Worm (Caenorhabditis elegans) whole organism, L4 larva: Measurements from ENCODE around the gene F54F2.7.
A peak's percentile ranks its signal among the peaks of the same experiment; 100 is the strongest.

Experiments used
- D1046.2 ChIP-seq: fragments of 200-800 bp; sonication (Bioruptor generic); IDR thresholded peaks from 2 replicates; pipeline ENCODE4 v1.3.6; 2022; ENCODE audit warnings: missing genetic modification characterization, missing compliant biosample characterization
- T26A8.4 ChIP-seq: fragments of 200-800 bp; sonication (Bioruptor generic); IDR thresholded peaks from 2 replicates; pipeline ENCODE4 v1.3.6; 2022; ENCODE audit warnings: missing genetic modification characterization, missing compliant biosample characterization
- Y105C5A.15 ChIP-seq: fragments of 200-800 bp; sonication (Bioruptor generic); IDR thresholded peaks from 2 replicates; pipeline ENCODE4 v1.3.6; 2022; ENCODE audit warnings: missing genetic modification characterization, missing compliant biosample characterization
- ZK546.5 ChIP-seq, 2 experiments: sonication (generic microtip); optimal IDR thresholded peaks; 2 replicates each; lab custom pipeline; 2017; ENCODE audit warnings: missing biosample characterization in 2 of 2, missing genetic modification characterization in 2 of 2
- aha-1 ChIP-seq: fragments of 150-350 bp; peaks from one replicate; lab custom pipeline; 2014; ENCODE audit warnings: missing biosample characterization, missing genetic modification characterization
- aly-2 ChIP-seq: sonication (generic microtip); optimal IDR thresholded peaks from 2 replicates; lab custom pipeline; 2018; ENCODE audit warnings: missing biosample characterization, missing genetic modification characterization
- ama-1 ChIP-seq: fragments of 150-350 bp; optimal IDR thresholded peaks from 2 replicates; lab custom pipeline; 2014; ENCODE audit warnings: inconsistent platforms, mixed read lengths
- arid-1 ChIP-seq: fragments of 200-800 bp; sonication (Bioruptor generic); conservative IDR thresholded peaks from 2 replicates; pipeline ENCODE4 v1.3.6; 2022; ENCODE audit warnings: missing genetic modification reagents, missing genetic modification characterization, missing compliant biosample characterization
- attf-4 ChIP-seq: sonication (generic microtip); optimal IDR thresholded peaks from 3 replicates; lab custom pipeline; 2017; ENCODE audit warnings: missing biosample characterization, missing genetic modification characterization
- ceh-28 ChIP-seq: fragments of 150-350 bp; optimal IDR thresholded peaks from 2 replicates; lab custom pipeline; 2014; ENCODE audit warnings: missing biosample characterization, missing genetic modification reagents, missing genetic modification characterization
- ceh-44 ChIP-seq: fragments of 200-800 bp; sonication (Bioruptor generic); IDR thresholded peaks from 2 replicates; pipeline ENCODE4 v1.3.6; 2022; ENCODE audit warnings: missing genetic modification reagents, missing genetic modification characterization, missing compliant biosample characterization
- ceh-82 ChIP-seq: sonication (generic microtip); optimal IDR thresholded peaks from 2 replicates; lab custom pipeline; 2017; ENCODE audit warnings: missing biosample characterization, missing genetic modification characterization
- ces-1 ChIP-seq: fragments of 150-350 bp; sonication (generic microtip); optimal IDR thresholded peaks from 4 replicates; lab custom pipeline; 2014; ENCODE audit warnings: missing biosample characterization, missing genetic modification reagents, missing genetic modification characterization
- ctbp-1 ChIP-seq: fragments of 200-800 bp; sonication (Bioruptor generic); IDR thresholded peaks from 2 replicates; pipeline ENCODE4 v1.3.6; 2022; ENCODE audit warnings: missing genetic modification reagents, missing genetic modification characterization, missing compliant biosample characterization
- dmd-6 ChIP-seq: fragments of 200-800 bp; sonication (Bioruptor generic); IDR thresholded peaks from 2 replicates; pipeline ENCODE4 v1.3.6; 2022; ENCODE audit warnings: missing genetic modification reagents, missing genetic modification characterization, missing compliant biosample characterization
- dve-1 ChIP-seq: sonication (generic microtip); optimal IDR thresholded peaks from 2 replicates; lab custom pipeline; 2017; ENCODE audit warnings: antibody characterized with exemption, mild to moderate bottlenecking, missing genetic modification characterization, missing compliant biosample characterization; ENCODE audit not compliant: insufficient read depth
- egl-43 ChIP-seq: fragments of 200-800 bp; sonication (Bioruptor generic); IDR thresholded peaks from 2 replicates; pipeline ENCODE4 v1.3.6; 2022; ENCODE audit warnings: missing genetic modification reagents, missing genetic modification characterization, missing compliant biosample characterization
- fkh-10 ChIP-seq: fragments of 150-350 bp; optimal IDR thresholded peaks from 2 replicates; lab custom pipeline; 2014; ENCODE audit warnings: missing biosample characterization, missing genetic modification reagents, missing genetic modification characterization
- hlh-11 ChIP-seq: fragments of 200-800 bp; sonication (Bioruptor generic); optimal IDR thresholded peaks from 2 replicates; lab custom pipeline; 2018; ENCODE audit warnings: mild to moderate bottlenecking, missing genetic modification characterization, missing compliant biosample characterization
- hlh-30 ChIP-seq: sonication (generic microtip); optimal IDR thresholded peaks from 2 replicates; lab custom pipeline; 2017; ENCODE audit warnings: antibody characterized with exemption, mild to moderate bottlenecking, missing genetic modification characterization, missing compliant biosample characterization; ENCODE audit not compliant: insufficient read depth
- hmg-1.1 ChIP-seq: fragments of 200-800 bp; sonication (Bioruptor generic); IDR thresholded peaks from 2 replicates; pipeline ENCODE4 v1.3.6; 2022; ENCODE audit warnings: missing genetic modification reagents, missing genetic modification characterization, missing compliant biosample characterization
- lim-7 ChIP-seq: fragments of 200-800 bp; sonication (Bioruptor generic); IDR thresholded peaks from 2 replicates; pipeline ENCODE4 v1.3.6; 2022; ENCODE audit warnings: missing genetic modification characterization, missing compliant biosample characterization
- lin-1 ChIP-seq: fragments of 200-800 bp; sonication (Bioruptor generic); IDR thresholded peaks from 2 replicates; pipeline ENCODE4 v1.3.6; 2022; ENCODE audit warnings: missing genetic modification reagents, missing genetic modification characterization, missing compliant biosample characterization
- lin-13 ChIP-seq: fragments of 150-350 bp; optimal IDR thresholded peaks from 2 replicates; lab custom pipeline; 2014; ENCODE audit warnings: missing biosample characterization, missing genetic modification reagents, missing genetic modification characterization
- lin-38 ChIP-seq: fragments of 200-800 bp; sonication (Bioruptor generic); IDR thresholded peaks from 2 replicates; pipeline ENCODE4 v1.3.6; 2022; ENCODE audit warnings: missing genetic modification reagents, missing genetic modification characterization, missing compliant biosample characterization
- lin-39 ChIP-seq: fragments of 150-350 bp; optimal IDR thresholded peaks from 2 replicates; lab custom pipeline; 2014; ENCODE audit warnings: missing biosample characterization, missing genetic modification reagents, missing genetic modification characterization
- madf-5 ChIP-seq, 2 experiments: fragments of 200-800 bp; sonication (Bioruptor generic); IDR thresholded peaks; 2 replicates each; pipeline ENCODE4 v1.3.6; 2022; ENCODE audit warnings: missing compliant biosample characterization in 2 of 2, missing genetic modification characterization in 2 of 2
- mdl-1 ChIP-seq, 2 experiments: fragments of 150-350 bp in 1 of 2; sonication (generic microtip) in 1 of 2; optimal IDR thresholded peaks; 2 replicates each; lab custom pipeline; 2014 to 2017; ENCODE audit warnings: missing biosample characterization in 2 of 2, missing genetic modification characterization in 2 of 2
- mep-1 ChIP-seq: fragments of 150-350 bp; sonication (generic microtip); optimal IDR thresholded peaks from 3 replicates; lab custom pipeline; 2014; ENCODE audit warnings: missing biosample characterization, missing genetic modification characterization
- mes-2 ChIP-seq: sonication (generic microtip); optimal IDR thresholded peaks from 2 replicates; lab custom pipeline; 2016; ENCODE audit warnings: missing genotype, mild to moderate bottlenecking, missing genetic modification characterization, missing compliant biosample characterization; ENCODE audit not compliant: poor library complexity, severe bottlenecking
- nhr-237 ChIP-seq: sonication (generic microtip); optimal IDR thresholded peaks from 2 replicates; lab custom pipeline; 2017; ENCODE audit warnings: missing biosample characterization, missing genetic modification characterization
- nhr-41 ChIP-seq: fragments of 200-800 bp; sonication (Bioruptor generic); IDR thresholded peaks from 2 replicates; pipeline ENCODE4 v1.3.6; 2022; ENCODE audit warnings: missing genetic modification reagents, missing genetic modification characterization, missing compliant biosample characterization
- nhr-42 ChIP-seq: fragments of 200-800 bp; sonication (Bioruptor generic); IDR thresholded peaks from 2 replicates; pipeline ENCODE4 v1.3.6; 2022; ENCODE audit warnings: missing genetic modification characterization, missing compliant biosample characterization
- nhr-6 ChIP-seq: fragments of 150-350 bp; optimal IDR thresholded peaks from 2 replicates; lab custom pipeline; 2014; ENCODE audit warnings: missing biosample characterization, missing genetic modification characterization
- nhr-76 ChIP-seq: fragments of 150-350 bp; optimal IDR thresholded peaks from 2 replicates; lab custom pipeline; 2014; ENCODE audit warnings: missing biosample characterization, missing genetic modification characterization
- pha-4 ChIP-seq, 2 experiments: fragments of 150-350 bp in 1 of 2; fragments of 200-800 bp in 1 of 2; sonication (Bioruptor generic) in 1 of 2; IDR thresholded peaks in 1 of 2; optimal IDR thresholded peaks in 1 of 2; 2 replicates each; pipeline versions ENCODE4 v1.3.6 to Lab custom; 2014 to 2022; ENCODE audit warnings: missing genetic modification characterization in 2 of 2, missing genetic modification reagents in 2 of 2, missing biosample characterization in 1 of 2, missing compliant biosample characterization in 1 of 2
- pqm-1 ChIP-seq: sonication (generic microtip); optimal IDR thresholded peaks from 2 replicates; lab custom pipeline; 2017; ENCODE audit warnings: missing biosample characterization, missing genetic modification characterization
- rbr-2 ChIP-seq: sonication (generic microtip); optimal IDR thresholded peaks from 2 replicates; lab custom pipeline; 2016; ENCODE audit warnings: missing genotype, missing genetic modification characterization, missing compliant biosample characterization
- sdz-12 ChIP-seq: fragments of 200-800 bp; sonication (Bioruptor generic); optimal IDR thresholded peaks from 2 replicates; lab custom pipeline; 2018; ENCODE audit warnings: mild to moderate bottlenecking, missing genetic modification characterization, missing compliant biosample characterization
- skn-1 ChIP-seq: fragments of 150-350 bp; optimal IDR thresholded peaks from 2 replicates; lab custom pipeline; 2014; ENCODE audit warnings: missing biosample characterization, missing genetic modification characterization
- tag-97 ChIP-seq: fragments of 200-800 bp; sonication (Bioruptor generic); IDR thresholded peaks from 2 replicates; pipeline ENCODE4 v1.3.6; 2022; ENCODE audit warnings: missing genetic modification characterization, missing compliant biosample characterization
- tra-1 ChIP-seq: fragments of 200-800 bp; sonication (Bioruptor generic); IDR thresholded peaks from 2 replicates; pipeline ENCODE4 v1.3.6; 2022; ENCODE audit warnings: missing genetic modification reagents, missing genetic modification characterization, missing compliant biosample characterization
- unc-62 ChIP-seq, 3 experiments: fragments of 150-350 bp in 1 of 3; sonication (generic microtip); optimal IDR thresholded peaks in 2 of 3; peaks in 1 of 3; 1 replicate in 1 of 3; 2 replicates in 2 of 3; lab custom pipeline; 2014 to 2017; ENCODE audit warnings: missing biosample characterization in 3 of 3, missing genetic modification characterization in 3 of 3, missing genetic modification reagents in 3 of 3, missing genotype in 1 of 3
- vab-7 ChIP-seq: fragments of 200-800 bp; sonication (Bioruptor generic); IDR thresholded peaks from 2 replicates; pipeline ENCODE4 v1.3.6; 2022; ENCODE audit warnings: missing genetic modification reagents, missing genetic modification characterization, missing compliant biosample characterization
- zag-1 ChIP-seq: fragments of 150-350 bp; optimal IDR thresholded peaks from 2 replicates; lab custom pipeline; 2014; ENCODE audit warnings: missing biosample characterization, missing genetic modification characterization
- zfp-2 ChIP-seq: sonication (generic microtip); optimal IDR thresholded peaks from 2 replicates; lab custom pipeline; 2016; ENCODE audit warnings: mild to moderate bottlenecking, missing genetic modification characterization, missing compliant biosample characterization
- zip-2 ChIP-seq: fragments of 150-350 bp; optimal IDR thresholded peaks from 2 replicates; lab custom pipeline; 2014; ENCODE audit warnings: missing biosample characterization, missing genetic modification characterization
- ztf-7 ChIP-seq: fragments of 150-350 bp; optimal IDR thresholded peaks from 2 replicates; lab custom pipeline; 2014; ENCODE audit warnings: missing biosample characterization, missing genetic modification characterization

Gene F54F2.7

DNA sequence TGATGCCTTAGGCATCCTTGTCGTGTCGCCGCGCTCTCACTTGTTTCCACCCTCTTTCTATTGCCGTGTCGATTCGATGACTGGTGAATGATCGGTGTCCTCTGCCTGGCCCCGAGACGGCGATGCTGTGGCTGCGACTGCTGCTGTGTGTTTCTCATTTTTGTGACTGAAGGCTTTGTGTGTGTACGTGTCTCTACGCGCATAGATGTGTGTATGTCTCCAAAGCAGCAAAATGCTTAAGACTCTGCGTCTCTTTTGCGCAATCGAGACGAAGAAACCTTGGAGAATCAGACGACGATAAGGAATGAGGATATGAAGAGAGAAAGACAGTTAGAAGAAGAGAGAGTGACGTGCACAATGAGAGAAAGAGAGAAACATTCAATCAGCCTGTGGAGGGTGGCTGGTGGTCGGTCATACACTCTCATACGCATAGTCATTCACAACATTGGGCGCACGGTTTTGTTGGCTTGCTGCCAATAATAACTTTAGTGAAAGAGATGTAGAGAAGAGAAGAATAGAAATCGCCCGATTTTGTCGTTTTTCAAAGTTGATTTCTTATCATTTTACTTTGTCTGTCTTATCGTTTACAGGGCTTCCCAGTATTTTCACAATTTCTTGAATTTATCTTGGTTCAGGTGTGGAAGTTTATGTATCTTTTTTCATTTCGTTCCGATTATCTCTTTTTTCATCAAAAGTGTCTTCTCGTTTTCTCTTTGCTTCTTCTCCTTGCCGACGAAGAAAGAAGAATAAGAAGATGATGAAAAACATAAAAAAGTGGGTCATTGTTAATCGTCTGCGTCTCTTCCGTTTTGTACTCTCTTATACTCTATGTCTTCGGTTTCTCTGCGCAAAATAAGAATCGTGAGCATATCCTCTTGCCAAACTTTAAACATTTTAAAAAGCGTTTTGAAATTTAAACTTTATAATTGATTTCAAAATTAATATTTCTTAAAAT, 5.0 kb downstream of the F54F2.7 start (continued):
- peak; percentile 81 for TF ChIP-seq egl-43 (GFP tag; lab: Robert Waterston, UW)
- peak; percentile 26 for TF ChIP-seq nhr-237 (tag; lab: Kevin White, UChicago)
- peak; percentile 81 for TF ChIP-seq pha-4 (GFP tag; IDR thresholded peaks at IDR 0.05; lab: Robert Waterston, UW)
- peak; percentile 86 for TF ChIP-seq pha-4 (tag; optimal IDR thresholded peaks at IDR 0.05; lab: Kevin White, UChicago)
- no peak for TF ChIP-seq D1046.2 (GFP tag; lab: Robert Waterston, UW)
- TF ChIP-seq madf-5 (GFP tag; IDR thresholded peaks at IDR 0.05; lab: Robert Waterston, UW): 0 out of 4 replicates have a peak, but pooled peaks of 1 of the 2 experiments have one; percentile 5
- no peak for TF ChIP-seq ceh-82 (tag; lab: Kevin White, UChicago)
- TF ChIP-seq lin-39 (tag; lab: Kevin White, UChicago): peak; percentile 34
- peak; percentile 92 for TF ChIP-seq hmg-1.1 (GFP tag; lab: Robert Waterston, UW)
- no peak for TF ChIP-seq tag-97 (GFP tag; lab: Robert Waterston, UW)
- TF ChIP-seq ceh-28 (tag; lab: Kevin White, UChicago): peak; percentile 68
- TF ChIP-seq ces-1 (GFP tag; lab: Kevin White, UChicago): no peak
- TF ChIP-seq attf-4 (tag; lab: Kevin White, UChicago): peak; percentile 81
- TF ChIP-seq nhr-42: peak; percentile 59; the same call in 1 of the 2 replicates
- TF ChIP-seq dve-1 (tag; lab: Kevin White, UChicago): peak; percentile 98
- peak; percentile 93 for TF ChIP-seq lin-13 (GFP tag; lab: Kevin White, UChicago)
- TF ChIP-seq rbr-2: peak; percentile 95
- peak; percentile 42 for TF ChIP-seq ama-1 (lab: Kevin White, UChicago)
- peak; percentile 37 for TF ChIP-seq pqm-1
- peak; percentile 80 for TF ChIP-seq mes-2 (tag; lab: Kevin White, UChicago)
- no peak for TF ChIP-seq nhr-76 (tag; lab: Kevin White, UChicago)
- peak; percentile 97 for TF ChIP-seq mep-1 (tag; lab: Kevin White, UChicago)
- no peak for TF ChIP-seq vab-7 (GFP tag; lab: Robert Waterston, UW)
- peak; percentile 64 for TF ChIP-seq zag-1 (tag; lab: Kevin White, UChicago)
- peak; percentile 90 for TF ChIP-seq fkh-10 (GFP tag; lab: Kevin White, UChicago)
- peak; percentile 55; the same call in 1 of the 2 replicates for TF ChIP-seq ceh-44
- no peak for TF ChIP-seq zip-2 (tag; lab: Kevin White, UChicago)
- 0 out of 2 replicates have a peak, but pooled peaks have one; percentile 12 for TF ChIP-seq arid-1 (GFP tag; lab: Robert Waterston, UW)
- TF ChIP-seq ztf-7 (tag; lab: Kevin White, UChicago): peak; percentile 59
- TF ChIP-seq nhr-41 (GFP tag; lab: Robert Waterston, UW): peak; percentile 47; the same call in 1 of the 2 replicates
- peak; percentile 68 for TF ChIP-seq lin-38 (GFP tag; lab: Robert Waterston, UW)
- TF ChIP-seq lin-1: peak; percentile 75; the same call in 1 of the 2 replicates
- TF ChIP-seq zfp-2: no peak
- TF ChIP-seq unc-62 (GFP tag; optimal IDR thresholded peaks at IDR 0.05 in 1 of 2; lab: Kevin White, UChicago): peak; percentile 43 to 100
- TF ChIP-seq unc-62 (tag; optimal IDR thresholded peaks at IDR 0.05; lab: Kevin White, UChicago): peak; percentile 60
- TF ChIP-seq aha-1 (tag; lab: Kevin White, UChicago): peak; percentile 100
- peak; percentile 83 for TF ChIP-seq ctbp-1 (GFP tag; lab: Robert Waterston, UW)
- peak; percentile 98 for TF ChIP-seq nhr-6 (tag; lab: Kevin White, UChicago)
- 0 out of 2 replicates have a peak, but pooled peaks have one; percentile 3 for TF ChIP-seq lim-7
- peak; percentile 98 for TF ChIP-seq hlh-30 (tag; lab: Kevin White, UChicago)
- TF ChIP-seq hlh-11 (tag; lab: Kevin White, UChicago): peak; percentile 100
- TF ChIP-seq sdz-12 (GFP tag; lab: Kevin White, UChicago): no peak
- peak; percentile 94 to 98 for TF ChIP-seq mdl-1 (tag; optimal IDR thresholded peaks at IDR 0.05; lab: Kevin White, UChicago)
- TF ChIP-seq dmd-6 (GFP tag; lab: Robert Waterston, UW): peak; percentile 96
- TF ChIP-seq Y105C5A.15 (GFP tag; lab: Robert Waterston, UW): no peak
- TF ChIP-seq tra-1 (GFP tag; lab: Robert Waterston, UW): peak; percentile 70
- no peak for TF ChIP-seq aly-2 (tag; lab: Kevin White, UChicago)
- no peak for TF ChIP-seq ZK546.5 (tag; optimal IDR thresholded peaks at IDR 0.05; lab: Kevin White, UChicago)
- TF ChIP-seq skn-1 (tag; lab: Kevin White, UChicago): no peak
- peak; percentile 85 for TF ChIP-seq T26A8.4 (GFP tag; lab: Robert Waterston, UW)
